Fruit fly (Drosophila melanogaster): Measurements from ENCODE around the gene Mpc1.

Gene Mpc1

dm6 chr3R:18914594-18915275 is 13.7 kb downstream of the Mpc1 start, which contains the start of gene Xrp1:
Gene Xrp1, plus strand, starts transcription at chr3R:18914968.
- TF ChIP-seq CTCF (optimal IDR thresholded peaks at IDR 0.05), result no peak
- no peak for TF ChIP-seq CG8478 (optimal IDR thresholded peaks at IDR 0.05)

dm6 chr3R:18913856-18914593 is 14.4 kb downstream of the Mpc1 start:
- TF ChIP-seq CG8478 (optimal IDR thresholded peaks at IDR 0.05), result no peak
- TF ChIP-seq CTCF (optimal IDR thresholded peaks at IDR 0.05), result no peak

DNA sequence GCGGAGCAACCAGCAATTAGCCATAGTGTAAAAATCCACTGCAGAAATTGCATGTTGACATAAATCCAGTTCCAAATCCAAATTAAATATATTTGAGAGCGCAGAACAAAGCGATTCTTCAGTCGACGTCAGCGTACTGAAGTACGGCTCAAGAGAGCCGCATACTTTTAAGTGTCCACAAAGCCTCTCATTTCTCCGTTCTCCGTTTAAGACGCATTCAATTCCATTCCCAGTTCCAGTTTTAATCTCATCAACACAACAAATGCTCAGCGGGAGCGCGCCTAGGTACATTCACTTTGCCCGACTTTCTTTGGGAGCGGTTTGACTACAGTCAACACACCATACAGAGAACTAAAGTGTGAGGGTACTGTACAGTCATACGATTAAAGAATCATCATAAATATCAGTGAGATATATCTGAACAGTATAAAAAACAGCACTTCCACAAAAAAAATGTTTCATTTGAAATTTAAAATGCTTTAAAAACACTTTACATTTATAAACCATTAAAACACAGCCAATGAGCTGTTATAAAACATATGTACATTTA is 15.6 kb downstream of the Mpc1 start, which contains the start of gene Sgsh:
Gene Sgsh, minus strand, starts transcription at position 141 of the 550 bp plus-strand sequence.
- TF ChIP-seq CTCF (optimal IDR thresholded peaks at IDR 0.05), result no peak
- TF ChIP-seq CG8478 (optimal IDR thresholded peaks at IDR 0.05), result no peak

DNA sequence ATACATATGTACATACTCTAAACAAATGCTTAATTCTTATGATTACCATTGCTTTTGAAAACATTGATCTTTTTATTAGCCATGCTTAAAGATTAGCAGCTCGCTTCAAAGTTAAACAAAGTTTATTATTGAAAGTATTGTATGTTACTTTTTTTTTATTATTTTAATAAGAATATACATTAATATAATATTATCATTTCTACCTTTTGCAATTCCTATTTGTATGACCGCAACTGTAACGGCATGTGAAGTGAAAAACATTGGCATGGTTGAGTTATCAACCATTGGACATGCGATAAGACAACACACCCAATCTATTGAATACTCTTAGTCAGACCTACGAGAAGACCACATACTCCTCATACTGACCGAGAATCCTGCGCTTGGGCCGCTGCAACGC is 17.5 kb downstream of the Mpc1 start:
- TF ChIP-seq CTCF (optimal IDR thresholded peaks at IDR 0.05), result no peak
- TF ChIP-seq CG8478 (optimal IDR thresholded peaks at IDR 0.05), result no peak

- TF ChIP-seq CTCF (optimal IDR thresholded peaks at IDR 0.05) (no peak), CG8478 (optimal IDR thresholded peaks at IDR 0.05) (no peak)
Observed at dm6 chr3R:18910336-18910735, 18.1 kb downstream of the Mpc1 start.

DNA sequence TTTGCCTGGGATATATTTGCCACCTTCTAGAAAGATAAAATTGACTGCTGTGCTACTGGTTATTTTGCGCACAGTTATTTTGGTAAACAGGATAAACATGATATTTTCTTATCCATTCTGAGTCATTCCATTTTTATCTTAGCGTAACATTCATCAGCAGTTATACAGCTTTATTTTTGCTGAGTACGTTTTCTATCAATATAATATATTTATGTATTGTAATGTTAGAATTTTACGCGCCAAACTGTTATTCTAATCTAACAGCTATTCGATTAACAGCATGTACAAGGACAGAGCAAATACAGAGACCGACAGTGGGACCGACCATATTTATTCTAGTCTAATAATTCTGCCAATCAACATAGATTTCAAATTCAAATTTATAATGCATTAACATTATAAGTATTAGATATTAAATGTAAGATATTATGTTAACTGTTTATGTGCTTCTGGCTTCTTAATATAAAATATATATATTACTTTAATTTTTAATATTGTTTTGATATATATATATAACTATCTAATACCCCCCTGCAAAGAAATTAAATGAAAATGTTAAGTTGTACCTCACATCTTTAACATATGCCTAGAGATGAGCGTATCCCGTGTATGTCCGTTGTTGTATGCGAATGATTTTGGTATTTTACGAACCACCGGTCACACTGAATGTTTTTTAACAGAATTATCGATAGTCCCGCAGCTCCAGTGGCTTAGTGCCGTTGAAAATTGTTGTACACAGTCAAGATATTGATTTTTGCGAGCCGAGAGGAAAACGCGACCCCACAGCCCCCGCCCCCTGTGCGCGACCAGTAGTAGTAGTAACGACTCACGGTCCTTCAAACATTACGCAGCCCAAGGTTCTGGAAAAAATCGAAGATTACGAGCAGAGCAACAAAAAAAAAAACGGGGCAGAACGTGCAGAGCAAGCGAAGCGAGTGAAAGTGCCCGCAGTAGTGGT is 22.3 kb downstream of the Mpc1 start, which contains the start of gene EndoA:
Gene EndoA, plus strand, starts transcription at position 689 of the 958 bp plus-strand sequence.
- no peak for TF ChIP-seq CTCF (optimal IDR thresholded peaks at IDR 0.05)
- no peak for TF ChIP-seq CG8478 (optimal IDR thresholded peaks at IDR 0.05)

DNA sequence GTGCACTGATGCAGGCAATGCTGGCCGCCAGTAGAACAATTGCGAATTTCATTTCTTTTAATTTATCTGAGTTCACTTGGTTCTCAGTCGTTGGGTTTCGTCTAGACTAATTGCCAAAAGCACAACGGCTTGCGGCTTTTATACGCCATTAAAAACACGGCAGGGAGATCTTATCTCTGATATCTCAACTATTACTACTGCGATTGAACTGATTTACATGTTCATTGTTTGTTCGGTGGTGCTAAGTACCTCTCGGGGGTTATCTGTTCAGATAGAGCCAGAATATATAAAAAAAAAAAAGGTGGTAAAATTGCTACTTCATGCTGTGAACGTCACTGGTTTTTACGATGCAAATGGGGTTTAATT is 22.9 kb downstream of the Mpc1 start, which contains the start of gene CG14292:
Gene CG14292, minus strand, starts transcription at position 101 of the 366 bp plus-strand sequence.
- TF ChIP-seq CG8478 (optimal IDR thresholded peaks at IDR 0.05) (no peak), CTCF (optimal IDR thresholded peaks at IDR 0.05) (no peak)

DNA sequence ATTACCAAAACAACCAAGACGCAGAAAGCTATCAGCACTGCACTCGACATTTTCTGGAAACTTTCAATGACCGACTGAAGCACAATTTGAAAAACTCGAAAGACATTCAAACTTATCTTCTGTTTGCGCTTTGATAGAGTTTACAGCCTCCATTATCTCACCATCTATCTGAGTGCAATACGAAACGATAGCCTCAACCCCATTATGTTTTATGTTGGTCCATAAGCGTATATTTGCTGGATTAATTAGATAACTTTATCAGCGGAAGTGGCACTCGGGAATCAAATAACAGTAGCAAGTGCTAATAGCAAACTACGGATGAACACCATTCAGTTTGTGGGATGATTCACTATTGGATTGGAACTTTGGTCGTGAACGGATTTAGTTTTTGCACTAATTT is 25.6 kb downstream of the Mpc1 start, which contains the start of gene CG34284:
Gene CG34284, minus strand, starts transcription at position 76 of the 400 bp plus-strand sequence.
- TF ChIP-seq CG8478 (optimal IDR thresholded peaks at IDR 0.05) (no peak), CTCF (optimal IDR thresholded peaks at IDR 0.05) (no peak)

- TF ChIP-seq CTCF (optimal IDR thresholded peaks at IDR 0.05), result no peak
- TF ChIP-seq CG8478 (optimal IDR thresholded peaks at IDR 0.05), result no peak
Observed at dm6 chr3R:18902164-18902563, 26.3 kb downstream of the Mpc1 start, which contains the start of gene CG14294. Gene CG14294, minus strand, starts transcription at chr3R:18902264.

DNA sequence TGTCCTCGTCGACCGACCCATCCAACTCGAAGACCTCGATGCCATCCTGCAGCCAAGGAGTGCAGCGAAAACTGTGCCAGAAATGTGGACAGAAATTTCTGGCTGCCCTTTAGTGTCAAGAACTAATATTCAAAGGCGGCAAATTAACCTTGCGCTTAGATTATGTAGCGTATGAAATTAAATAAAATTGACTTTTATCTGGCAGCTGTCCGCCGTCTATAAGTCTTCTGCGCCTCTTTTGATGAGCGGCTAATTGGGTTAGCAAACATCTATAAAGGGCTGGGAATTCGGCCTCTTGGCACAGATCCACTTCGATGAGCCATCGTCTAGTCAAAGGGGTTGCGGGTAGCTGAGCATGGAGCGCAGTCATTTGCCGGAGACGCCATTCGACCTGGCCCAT is 29.3 kb downstream of the Mpc1 start, which contains the start of gene Rh2:
Gene Rh2, plus strand, starts transcription at position 301 of the 400 bp plus-strand sequence.
- TF ChIP-seq CG8478 (optimal IDR thresholded peaks at IDR 0.05), result no peak

- TF ChIP-seq CTCF (optimal IDR thresholded peaks at IDR 0.05) (no peak), CG8478 (optimal IDR thresholded peaks at IDR 0.05) (no peak)
Observed at dm6 chr3R:18897821-18898220, 30.6 kb downstream of the Mpc1 start, which contains the start of gene CG14297. Gene CG14297, plus strand, starts transcription at chr3R:18898121.

- TF ChIP-seq CTCF (optimal IDR thresholded peaks at IDR 0.05), result no peak
- TF ChIP-seq CG8478 (optimal IDR thresholded peaks at IDR 0.05), result no peak
Observed at dm6 chr3R:18895227-18895626, 33.2 kb downstream of the Mpc1 start.
